Fruit fly (Drosophila melanogaster) whole organism: Measurements from ENCODE around the gene CG31041.

Experiments used
- CG8478 ChIP-seq: fragments of >200 bp; optimal IDR thresholded peaks from 2 replicates; lab custom pipeline; 2018; ENCODE audit warnings: inconsistent platforms
- Dll ChIP-seq: fragments of >200 bp; optimal IDR thresholded peaks from 2 replicates; lab custom pipeline; 2017
- EcR ChIP-seq, 2 experiments: fragments of >200 bp; optimal IDR thresholded peaks; 2 replicates each; lab custom pipeline; 2017; ENCODE audit warnings: missing biosample characterization in 2 of 2, missing genetic modification characterization in 2 of 2, missing genetic modification reagents in 2 of 2
- psq ChIP-seq: fragments of >200 bp; optimal IDR thresholded peaks from 2 replicates; lab custom pipeline; 2017
- usp ChIP-seq: fragments of >200 bp; optimal IDR thresholded peaks from 2 replicates; lab custom pipeline; 2017; ENCODE audit warnings: missing biosample characterization, missing genetic modification characterization, mixed read lengths

dm6 chr3R:29592139-29592814 lies 1.6 kb upstream of the CG31041 start:
- no peak for TF ChIP-seq CG8478 (lab: Kevin White, UChicago)
- no peak for TF ChIP-seq usp (GFP tag; lab: Kevin White, UChicago)
- TF ChIP-seq EcR (GFP tag; optimal IDR thresholded peaks at IDR 0.05; lab: Kevin White, UChicago), result no peak
- no peak for TF ChIP-seq psq (lab: Kevin White, UChicago)
- no peak for TF ChIP-seq Dll (lab: Kevin White, UChicago)
